Worm (Caenorhabditis elegans): Measurements from ENCODE around the gene C18G1.1.

C18G1.1 gene

DNA sequence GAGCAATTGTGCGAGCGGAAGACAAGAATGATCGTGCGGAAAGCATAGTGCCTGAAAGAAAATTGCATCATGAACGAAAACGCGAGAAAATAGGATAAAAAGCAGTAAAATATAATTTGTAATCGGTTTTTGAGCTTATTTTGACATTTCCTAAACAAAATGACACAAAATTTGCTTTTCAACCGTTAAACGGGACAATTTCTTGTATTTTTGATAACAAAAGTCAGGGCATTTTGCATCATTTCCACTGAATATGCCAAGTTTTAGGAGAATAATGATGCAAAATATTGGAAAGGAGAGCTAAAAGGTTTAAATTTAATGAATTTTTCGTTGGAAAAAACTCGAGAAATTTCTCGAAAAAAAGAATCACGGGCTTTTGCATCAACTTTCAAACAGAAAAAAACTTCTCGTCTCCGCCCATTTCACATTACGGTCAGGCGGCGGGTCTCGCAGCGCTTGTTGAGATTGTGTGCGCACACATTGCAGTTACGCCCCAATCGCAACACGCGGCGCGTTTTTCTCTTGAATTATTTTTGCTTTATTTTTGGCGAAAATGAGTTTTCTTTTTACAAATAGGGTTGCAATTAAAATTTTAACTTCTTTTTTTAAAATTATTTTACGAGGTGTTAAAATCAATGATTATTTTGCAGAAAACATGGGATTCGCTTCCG is 49.1 kb downstream of the C18G1.1 start, which contains the start of the genes hsp-6 and C37H5.5:
hsp-6 (minus strand) TSS at position 51 of the 671 bp plus-strand sequence.
C37H5.5 (plus strand) TSS at position 651 of the 671 bp plus-strand sequence.
- TF ChIP-seq nhr-85 (tag), result peak; percentile 88
- no peak for TF ChIP-seq ceh-88 (GFP tag; IDR thresholded peaks at IDR 0.05)
- peak; percentile 87 for TF ChIP-seq C16A3.4 (tag; optimal IDR thresholded peaks at IDR 0.05)
- peak; percentile 20 for TF ChIP-seq lin-39 (tag; optimal IDR thresholded peaks at IDR 0.05)
- TF ChIP-seq xbp-1 (tag; optimal IDR thresholded peaks at IDR 0.05), result peak; percentile 72
- TF ChIP-seq mdl-1 (tag; optimal IDR thresholded peaks at IDR 0.05), result peak in 1 of 2 experiments; percentile 77
- peak; percentile 72 for TF ChIP-seq snpc-4 (tag; optimal IDR thresholded peaks at IDR 0.05)
- peak; percentile 78 for TF ChIP-seq lin-15B (tag; optimal IDR thresholded peaks at IDR 0.05)
- TF ChIP-seq pax-3 (tag; optimal IDR thresholded peaks at IDR 0.05), result peak; percentile 56
- TF ChIP-seq hlh-4 (tag; optimal IDR thresholded peaks at IDR 0.05), result no peak
- no peak for TF ChIP-seq mef-2 (tag; optimal IDR thresholded peaks at IDR 0.05)
- peak; percentile 55 for TF ChIP-seq irx-1 (tag; optimal IDR thresholded peaks at IDR 0.05)
- peak; percentile 92 for TF ChIP-seq skn-1 (tag; optimal IDR thresholded peaks at IDR 0.05)
- TF ChIP-seq sox-4 (tag; optimal IDR thresholded peaks at IDR 0.05), result peak; percentile 40
- no peak for TF ChIP-seq nhr-11 (tag; optimal IDR thresholded peaks at IDR 0.05)
- peak; percentile 14 for TF ChIP-seq elt-2 (tag; optimal IDR thresholded peaks at IDR 0.05)
- TF ChIP-seq nhr-84 (tag; optimal IDR thresholded peaks at IDR 0.05), result no peak
- no peak for TF ChIP-seq nhr-12 (tag; optimal IDR thresholded peaks at IDR 0.05)
- no peak for TF ChIP-seq hlh-17 (GFP tag; optimal IDR thresholded peaks at IDR 0.05; ENCODE audit: borderline replicate concordance)
- peak; percentile 19 for TF ChIP-seq ama-1 (optimal IDR thresholded peaks at IDR 0.05)
- peak; percentile 88 for TF ChIP-seq nhr-20 (tag; optimal IDR thresholded peaks at IDR 0.05)
- peak; percentile 31 for TF ChIP-seq zip-4 (GFP tag; optimal IDR thresholded peaks at IDR 0.05)
- no peak for TF ChIP-seq ceh-90 (tag; optimal IDR thresholded peaks at IDR 0.05)
- no peak for TF ChIP-seq C04F5.9 (tag; optimal IDR thresholded peaks at IDR 0.05)
- no peak for TF ChIP-seq zag-1 (tag; optimal IDR thresholded peaks at IDR 0.05)
- no peak for TF ChIP-seq ces-1 (GFP tag; optimal IDR thresholded peaks at IDR 0.05)
- TF ChIP-seq unc-130 (tag; optimal IDR thresholded peaks at IDR 0.05), result peak; percentile 75
- TF ChIP-seq nhr-19 (GFP tag; conservative IDR thresholded peaks at IDR 0.05), result peak; percentile 75
- no peak for TF ChIP-seq hpl-2 (GFP tag; optimal IDR thresholded peaks at IDR 0.05)
- TF ChIP-seq tbx-2 (tag; optimal IDR thresholded peaks at IDR 0.05), result peak; percentile 79
- no peak for TF ChIP-seq vab-15 (tag; optimal IDR thresholded peaks at IDR 0.05)
- TF ChIP-seq ceh-8 (GFP tag; optimal IDR thresholded peaks at IDR 0.05), result no peak
- no peak for TF ChIP-seq lin-14 (GFP tag; optimal IDR thresholded peaks at IDR 0.05)
- TF ChIP-seq lir-3 (tag; optimal IDR thresholded peaks at IDR 0.05; ENCODE audit: poor library complexity), result no peak
- peak; percentile 36 to 89 (median 51) for TF ChIP-seq ceh-82 (tag; optimal IDR thresholded peaks at IDR 0.05)
- TF ChIP-seq aly-2 (tag; optimal IDR thresholded peaks at IDR 0.05), result peak; percentile 68
- no peak for TF ChIP-seq aha-1 (tag; optimal IDR thresholded peaks at IDR 0.05)
- TF ChIP-seq nhr-47 (tag; optimal IDR thresholded peaks at IDR 0.05), result peak; percentile 83
- peak; percentile 21 for TF ChIP-seq F16B12.6 (tag; optimal IDR thresholded peaks at IDR 0.05)
- no peak for TF ChIP-seq sup-37 (GFP tag; optimal IDR thresholded peaks at IDR 0.05)
- peak; percentile 78 to 83 for TF ChIP-seq efl-1 (optimal IDR thresholded peaks at IDR 0.05)
- peak; percentile 67 to 97 for TF ChIP-seq efl-1 (GFP tag; optimal IDR thresholded peaks at IDR 0.05 in 1 of 2)
- peak; percentile 27 for TF ChIP-seq jun-1 (tag; optimal IDR thresholded peaks at IDR 0.05)
- peak; percentile 91 for TF ChIP-seq nhr-71 (tag; optimal IDR thresholded peaks at IDR 0.05)
- no peak for TF ChIP-seq fkh-10 (GFP tag; optimal IDR thresholded peaks at IDR 0.05)
- TF ChIP-seq fkh-4 (tag; optimal IDR thresholded peaks at IDR 0.05; ENCODE audit: borderline replicate concordance), result no peak
- peak; percentile 92 for TF ChIP-seq snu-23 (GFP tag; optimal IDR thresholded peaks at IDR 0.05)
- TF ChIP-seq elt-3 (tag; optimal IDR thresholded peaks at IDR 0.05), result peak in 2 of 6 experiments; percentile 23 to 82
- peak; percentile 67 for TF ChIP-seq unc-86 (tag; optimal IDR thresholded peaks at IDR 0.05)
- TF ChIP-seq efl-3 (GFP tag; optimal IDR thresholded peaks at IDR 0.05), result no peak
- TF ChIP-seq unc-98 (GFP tag; IDR thresholded peaks at IDR 0.05), result no peak
- TF ChIP-seq ceh-63 (GFP tag; optimal IDR thresholded peaks at IDR 0.05), result no peak
- no peak for TF ChIP-seq sptf-1 (tag; optimal IDR thresholded peaks at IDR 0.05)
